Worm (Caenorhabditis elegans) whole organism, L2 larva: ENCODE measurements around the gene Y41D4A.6.

ENCODE experiments used
- C34F6.9 ChIP-seq: fragments of 150-350 bp; optimal IDR thresholded peaks from 2 replicates; lab custom pipeline; 2014; ENCODE audit warnings: missing biosample characterization, missing genetic modification characterization
- F13H6.1 ChIP-seq: sonication (generic microtip); optimal IDR thresholded peaks from 2 replicates; lab custom pipeline; 2016; ENCODE audit warnings: missing genetic modification characterization, missing compliant biosample characterization
- R02D3.7 ChIP-seq: fragments of 150-350 bp; optimal IDR thresholded peaks from 2 replicates; lab custom pipeline; 2014; ENCODE audit warnings: missing biosample characterization, missing genetic modification characterization
- Y55F3AM.14 ChIP-seq: fragments of 200-800 bp; sonication (Bioruptor generic); optimal IDR thresholded peaks from 2 replicates; lab custom pipeline; 2018; ENCODE audit warnings: mild to moderate bottlenecking, missing genetic modification characterization, missing compliant biosample characterization
- ZK546.5 ChIP-seq: sonication (generic microtip); optimal IDR thresholded peaks from 2 replicates; lab custom pipeline; 2017; ENCODE audit warnings: missing biosample characterization, missing genetic modification characterization
- aly-2 ChIP-seq: fragments of 150-350 bp; optimal IDR thresholded peaks from 2 replicates; lab custom pipeline; 2014; ENCODE audit warnings: missing biosample characterization, missing genetic modification characterization
- ama-1 ChIP-seq: fragments of 150-350 bp; optimal IDR thresholded peaks from 2 replicates; lab custom pipeline; 2018; ENCODE audit warnings: inconsistent platforms
- ceh-16 ChIP-seq: fragments of 150-350 bp; optimal IDR thresholded peaks from 2 replicates; lab custom pipeline; 2014; ENCODE audit warnings: missing biosample characterization, missing genetic modification characterization
- ceh-82 ChIP-seq: fragments of 150-350 bp; optimal IDR thresholded peaks from 2 replicates; lab custom pipeline; 2014; ENCODE audit warnings: missing biosample characterization, missing genetic modification characterization
- dmd-4 ChIP-seq: sonication (generic microtip); optimal IDR thresholded peaks from 2 replicates; lab custom pipeline; 2017; ENCODE audit warnings: missing biosample characterization, missing genetic modification characterization
- egl-27 ChIP-seq: sonication (generic microtip); optimal IDR thresholded peaks from 3 replicates; lab custom pipeline; 2017; ENCODE audit warnings: missing biosample characterization, missing genetic modification reagents, missing genetic modification characterization
- elt-3 ChIP-seq: sonication (generic microtip); optimal IDR thresholded peaks from 2 replicates; lab custom pipeline; 2017; ENCODE audit warnings: missing biosample characterization, missing genetic modification characterization
- fos-1 ChIP-seq: fragments of 150-350 bp; optimal IDR thresholded peaks from 2 replicates; lab custom pipeline; 2014; ENCODE audit warnings: missing biosample characterization, missing genetic modification characterization
- lin-13 ChIP-seq: fragments of 150-350 bp; optimal IDR thresholded peaks from 2 replicates; lab custom pipeline; 2014; ENCODE audit warnings: missing biosample characterization, missing genetic modification reagents, missing genetic modification characterization
- lin-39 ChIP-seq: fragments of 150-350 bp; optimal IDR thresholded peaks from 2 replicates; lab custom pipeline; 2014; ENCODE audit warnings: missing biosample characterization, missing genetic modification reagents, missing genetic modification characterization
- lsy-2 ChIP-seq, 2 experiments: fragments of 150-350 bp in 1 of 2; sonication (generic microtip) in 1 of 2; optimal IDR thresholded peaks; 2 replicates each; lab custom pipeline; 2014 to 2017; ENCODE audit warnings: missing biosample characterization in 2 of 2, missing genetic modification characterization in 2 of 2
- mab-5 ChIP-seq: fragments of 150-350 bp; optimal IDR thresholded peaks from 2 replicates; lab custom pipeline; 2014; ENCODE audit warnings: missing biosample characterization, missing genetic modification characterization
- mbf-1 ChIP-seq: sonication (generic microtip); optimal IDR thresholded peaks from 2 replicates; lab custom pipeline; 2017; ENCODE audit warnings: missing biosample characterization, missing genetic modification characterization
- mdl-1 ChIP-seq, 2 experiments: fragments of 150-350 bp in 1 of 2; sonication (generic microtip) in 1 of 2; optimal IDR thresholded peaks; 2 replicates each; lab custom pipeline; 2017; ENCODE audit warnings: missing biosample characterization in 2 of 2, missing genetic modification characterization in 2 of 2
- nhr-10 ChIP-seq: sonication (generic microtip); optimal IDR thresholded peaks from 2 replicates; lab custom pipeline; 2017; ENCODE audit warnings: missing biosample characterization, missing genetic modification characterization
- nhr-11 ChIP-seq: fragments of 150-350 bp; optimal IDR thresholded peaks from 2 replicates; lab custom pipeline; 2014; ENCODE audit warnings: missing biosample characterization, missing genetic modification characterization
- nhr-12 ChIP-seq: fragments of 150-350 bp; optimal IDR thresholded peaks from 2 replicates; lab custom pipeline; 2014; ENCODE audit warnings: missing biosample characterization, missing genetic modification characterization
- nhr-129 ChIP-seq: fragments of 150-350 bp; optimal IDR thresholded peaks from 2 replicates; lab custom pipeline; 2014; ENCODE audit warnings: missing biosample characterization, missing genetic modification characterization
- nhr-23 ChIP-seq: fragments of 150-350 bp; optimal IDR thresholded peaks from 2 replicates; lab custom pipeline; 2014; ENCODE audit warnings: missing biosample characterization, missing genetic modification reagents, missing genetic modification characterization
- nhr-237 ChIP-seq: fragments of 150-350 bp; optimal IDR thresholded peaks from 2 replicates; lab custom pipeline; 2014; ENCODE audit warnings: missing biosample characterization, missing genetic modification characterization
- nhr-6 ChIP-seq: fragments of 150-350 bp; optimal IDR thresholded peaks from 2 replicates; lab custom pipeline; 2014; ENCODE audit warnings: missing biosample characterization, missing genetic modification characterization
- nhr-77 ChIP-seq: fragments of 150-350 bp; optimal IDR thresholded peaks from 2 replicates; lab custom pipeline; 2014; ENCODE audit warnings: missing biosample characterization, missing genetic modification characterization
- sem-4 ChIP-seq: fragments of 150-350 bp; optimal IDR thresholded peaks from 2 replicates; lab custom pipeline; 2014; ENCODE audit warnings: missing biosample characterization, missing genetic modification reagents, missing genetic modification characterization
- skn-1 ChIP-seq: sonication (generic microtip); optimal IDR thresholded peaks from 2 replicates; lab custom pipeline; 2017; ENCODE audit warnings: missing biosample characterization, missing genetic modification characterization
- sma-3 ChIP-seq: sonication (generic microtip); optimal IDR thresholded peaks from 2 replicates; lab custom pipeline; 2016; ENCODE audit warnings: missing genetic modification reagents, missing genetic modification characterization, missing compliant biosample characterization
- sma-9 ChIP-seq, 2 experiments: fragments of 150-350 bp in 1 of 2; sonication (generic microtip) in 1 of 2; optimal IDR thresholded peaks; 2 replicates each; lab custom pipeline; 2014 to 2016; ENCODE audit warnings: missing genetic modification characterization in 2 of 2, mild to moderate bottlenecking in 1 of 2, missing biosample characterization in 1 of 2, missing compliant biosample characterization in 1 of 2, missing genetic modification reagents in 1 of 2, moderate library complexity in 1 of 2
- snpc-4 ChIP-seq: fragments of 150-350 bp; optimal IDR thresholded peaks from 2 replicates; lab custom pipeline; 2014; ENCODE audit warnings: missing biosample characterization, missing genetic modification characterization
- unc-55 ChIP-seq: fragments of 150-350 bp; sonication (generic microtip); optimal IDR thresholded peaks from 3 replicates; lab custom pipeline; 2014; ENCODE audit warnings: missing biosample characterization, missing genetic modification reagents, missing genetic modification characterization
- unc-62 ChIP-seq: fragments of 150-350 bp; optimal IDR thresholded peaks from 2 replicates; lab custom pipeline; 2014; ENCODE audit warnings: missing biosample characterization, missing genetic modification reagents, missing genetic modification characterization
- zag-1 ChIP-seq: fragments of 150-350 bp; optimal IDR thresholded peaks from 2 replicates; lab custom pipeline; 2014; ENCODE audit warnings: missing biosample characterization, missing genetic modification characterization
- ztf-1 ChIP-seq: fragments of 200-800 bp; sonication (Bioruptor generic); conservative IDR thresholded peaks from 2 replicates; pipeline ENCODE4 v1.3.6; 2022; ENCODE audit warnings: missing genetic modification characterization, missing compliant biosample characterization
- ztf-11 ChIP-seq: sonication (generic microtip); optimal IDR thresholded peaks from 2 replicates; lab custom pipeline; 2017; ENCODE audit warnings: missing biosample characterization, missing genetic modification characterization
- ztf-4 ChIP-seq: fragments of 150-350 bp; optimal IDR thresholded peaks from 2 replicates; lab custom pipeline; 2014; ENCODE audit warnings: missing biosample characterization, missing genetic modification characterization

Y41D4A.6 gene

DNA sequence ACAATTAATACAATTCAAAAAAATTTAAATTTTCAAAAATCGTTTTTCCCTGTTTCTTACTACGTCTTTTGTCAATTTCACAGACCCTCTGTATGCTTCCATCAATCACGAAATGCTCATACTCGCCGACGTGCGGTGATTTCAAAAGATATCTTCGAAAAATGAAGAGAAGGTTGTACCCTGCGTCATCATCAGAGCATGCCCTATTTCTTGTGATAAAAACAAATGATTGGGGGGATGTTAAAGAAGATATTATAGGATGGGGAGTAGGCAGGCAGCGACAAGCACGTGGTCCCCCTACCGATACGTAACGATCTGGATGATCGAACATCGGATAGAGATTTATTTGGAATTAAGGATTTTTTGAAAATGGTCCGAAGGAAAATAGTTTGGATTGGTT, 13.3 kb upstream of the Y41D4A.6 start:
- no peak for TF ChIP-seq dmd-4
- TF ChIP-seq lsy-2 (tag; optimal IDR thresholded peaks at IDR 0.05; lab: Kevin White, UChicago): peak in 1 of 2 experiments; percentile 20
- TF ChIP-seq Y55F3AM.14 (GFP tag; lab: Kevin White, UChicago): no peak
- peak; percentile 52 for TF ChIP-seq nhr-129 (tag; lab: Kevin White, UChicago)
- no peak for TF ChIP-seq ztf-1 (GFP tag; lab: Robert Waterston, UW)
- TF ChIP-seq C34F6.9 (tag; lab: Kevin White, UChicago): peak; percentile 17
- TF ChIP-seq, all 48 proteins: peak for 3

DNA sequence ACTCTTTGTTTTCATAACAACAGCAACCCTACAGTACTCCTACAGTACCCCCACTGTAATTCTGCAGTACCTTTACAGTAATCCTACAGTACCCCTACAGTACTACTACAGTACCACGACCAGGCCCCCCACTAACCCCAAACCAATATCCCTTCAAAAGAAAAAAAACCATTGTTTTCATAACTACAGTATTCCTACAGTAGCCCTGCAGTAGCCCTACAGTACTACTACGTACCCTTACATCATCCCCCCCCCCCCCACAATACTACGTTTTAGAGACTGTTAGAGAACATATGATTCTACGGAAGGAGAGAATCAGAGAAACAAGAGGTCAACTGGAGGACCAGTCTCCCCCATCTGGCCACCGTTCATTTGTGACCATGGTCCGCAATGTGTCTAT, 8.2 kb upstream of the Y41D4A.6 start, which contains the start of gene Y41D4A.3:
Gene Y41D4A.3 (plus strand): TSS at position 301 of the 400 bp plus-strand sequence.
- TF ChIP-seq nhr-12 (tag; lab: Kevin White, UChicago): no peak
- TF ChIP-seq zag-1: no peak
- no peak for TF ChIP-seq snpc-4 (tag; lab: Kevin White, UChicago)
- no peak for TF ChIP-seq sem-4
- no peak for TF ChIP-seq sma-9 (GFP tag; optimal IDR thresholded peaks at IDR 0.05; lab: Kevin White, UChicago)
- TF ChIP-seq sma-9 (tag; optimal IDR thresholded peaks at IDR 0.05; lab: Kevin White, UChicago): no peak
- no peak for TF ChIP-seq C34F6.9 (tag; lab: Kevin White, UChicago)
- no peak for TF ChIP-seq nhr-129 (tag; lab: Kevin White, UChicago)
- TF ChIP-seq ztf-4: no peak
- TF ChIP-seq nhr-6 (tag; lab: Kevin White, UChicago): no peak
- no peak for TF ChIP-seq ztf-1 (GFP tag; lab: Robert Waterston, UW)
- no peak for TF ChIP-seq ama-1 (lab: Kevin White, UChicago)
- TF ChIP-seq, all 48 proteins: peak for 0

DNA sequence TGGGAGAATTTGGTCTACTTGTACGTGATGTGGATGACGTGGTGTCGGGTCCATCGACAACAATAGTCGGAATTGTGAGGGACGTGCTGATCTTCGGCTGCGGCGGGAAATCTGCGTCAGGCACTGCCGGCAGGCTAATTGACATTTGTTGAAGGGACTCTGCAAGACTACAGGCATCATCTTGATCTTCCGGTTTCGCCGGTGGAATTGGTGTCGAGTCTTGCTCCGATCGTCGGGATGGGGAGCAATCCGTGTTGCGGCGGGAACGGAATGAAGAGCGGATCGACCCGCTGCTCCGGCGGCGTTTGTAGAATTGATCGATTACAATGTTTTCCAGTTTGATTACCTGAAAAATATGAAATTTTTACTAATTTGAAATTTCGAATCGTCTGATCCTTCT, 7.2 kb upstream of the Y41D4A.6 start:
- TF ChIP-seq zag-1: no peak
- TF ChIP-seq nhr-129 (tag; lab: Kevin White, UChicago): no peak
- no peak for TF ChIP-seq sma-3 (GFP tag; lab: Kevin White, UChicago)
- TF ChIP-seq aly-2 (tag; lab: Kevin White, UChicago): no peak
- no peak for TF ChIP-seq mdl-1 (tag; optimal IDR thresholded peaks at IDR 0.05; lab: Kevin White, UChicago)
- TF ChIP-seq ztf-1 (GFP tag; lab: Robert Waterston, UW): no peak
- no peak for TF ChIP-seq mab-5
- TF ChIP-seq nhr-10 (tag; lab: Kevin White, UChicago): no peak
- no peak for TF ChIP-seq fos-1 (tag; lab: Kevin White, UChicago)
- TF ChIP-seq ceh-16 (tag; lab: Kevin White, UChicago): no peak
- TF ChIP-seq ZK546.5: no peak
- TF ChIP-seq unc-55 (GFP tag; lab: Kevin White, UChicago): no peak
- no peak for TF ChIP-seq sma-9 (GFP tag; optimal IDR thresholded peaks at IDR 0.05; lab: Kevin White, UChicago)
- TF ChIP-seq sma-9 (tag; optimal IDR thresholded peaks at IDR 0.05; lab: Kevin White, UChicago): no peak
- TF ChIP-seq unc-62 (GFP tag; lab: Kevin White, UChicago): no peak
- TF ChIP-seq, all 48 proteins: peak for 0

- TF ChIP-seq mab-5 (no peak), egl-27 (tag; lab: Kevin White, UChicago) (no peak), ztf-11 (no peak), lin-13 (GFP tag; lab: Kevin White, UChicago) (no peak), ZK546.5 (no peak), ztf-4 (no peak), mbf-1 (no peak), nhr-77 (tag; lab: Kevin White, UChicago) (no peak), mdl-1 (tag; optimal IDR thresholded peaks at IDR 0.05; lab: Kevin White, UChicago) (no peak), nhr-237 (tag; lab: Kevin White, UChicago) (no peak)
Measured at ce11 chrIV:1751243-1751642, 5.9 kb upstream of the Y41D4A.6 start.

DNA sequence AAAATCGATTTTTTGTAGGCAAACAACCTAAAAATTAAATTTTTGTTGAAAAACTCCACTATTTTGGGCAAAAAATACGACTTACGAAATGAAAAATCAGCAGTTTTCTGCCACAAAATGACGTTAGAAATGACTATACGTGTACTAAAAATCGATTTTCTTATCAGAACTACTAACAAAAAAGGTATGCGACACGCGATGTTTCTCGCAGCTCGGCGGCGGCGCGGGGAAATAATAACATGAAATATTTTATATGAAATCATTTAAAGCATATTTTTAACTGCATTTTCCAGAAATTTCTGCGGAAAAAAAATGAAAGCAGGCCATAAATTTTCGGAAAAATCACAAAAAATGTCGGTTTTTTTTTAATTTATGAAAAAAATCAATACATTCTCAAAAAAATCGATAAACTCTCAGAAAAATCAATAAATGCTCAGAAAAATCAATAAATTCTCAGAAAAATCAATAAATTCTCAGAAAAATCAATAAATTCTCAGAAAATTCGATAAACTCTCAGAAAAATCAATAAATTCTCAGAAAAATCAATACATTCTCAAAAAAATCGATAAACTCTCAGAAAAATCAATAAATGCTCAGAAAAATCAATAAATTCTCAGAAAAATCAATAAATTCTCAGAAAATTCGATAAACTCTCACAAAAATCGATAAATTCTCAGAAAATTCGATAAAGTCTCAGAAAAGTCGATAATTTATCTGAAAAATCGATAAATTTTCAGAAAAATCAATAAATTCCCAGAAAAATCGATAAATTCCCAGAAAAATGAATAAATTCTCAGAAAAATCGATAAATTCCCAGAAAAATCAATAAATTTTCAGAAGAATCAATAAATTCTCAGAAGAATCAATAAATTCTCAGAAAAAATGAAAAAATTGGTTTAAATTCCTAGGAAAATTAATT, 4.9 kb downstream of the Y41D4A.6 start, which contains the start of gene ptpn-22:
Gene ptpn-22 (minus strand): TSS at position 158 of the 919 bp plus-strand sequence.
- TF ChIP-seq ceh-16 (tag; lab: Kevin White, UChicago) (no peak), nhr-237 (tag; lab: Kevin White, UChicago) (no peak), nhr-11 (no peak), F13H6.1 (tag; lab: Kevin White, UChicago) (no peak), mbf-1 (no peak), elt-3 (tag; lab: Kevin White, UChicago) (no peak), lin-39 (tag; lab: Kevin White, UChicago) (no peak), C34F6.9 (tag; lab: Kevin White, UChicago) (no peak), R02D3.7 (tag; lab: Kevin White, UChicago) (no peak), sma-3 (GFP tag; lab: Kevin White, UChicago) (no peak), skn-1 (tag; lab: Kevin White, UChicago) (no peak), ceh-82 (tag; lab: Kevin White, UChicago) (no peak), nhr-6 (tag; lab: Kevin White, UChicago) (no peak), mdl-1 (tag; optimal IDR thresholded peaks at IDR 0.05; lab: Kevin White, UChicago) (no peak), nhr-23 (tag; lab: Kevin White, UChicago) (no peak)
